Worm (Caenorhabditis elegans): ENCODE data around the gene ugt-39.

ce11 chrV:7193562-7193961 lies 36.6 kb downstream of the ugt-39 start, which contains the start of gene F09G2.8:
- no peak for TF ChIP-seq flt-1 (GFP tag; IDR thresholded peaks at IDR 0.05)
- no peak for TF ChIP-seq ztf-29 (GFP tag; IDR thresholded peaks at IDR 0.05)
- no peak for TF ChIP-seq ztf-23 (GFP tag; IDR thresholded peaks at IDR 0.05)
- no peak for TF ChIP-seq ref-1 (GFP tag; conservative IDR thresholded peaks at IDR 0.05)
- TF ChIP-seq cog-1 (tag; optimal IDR thresholded peaks at IDR 0.05), result no peak
- TF ChIP-seq med-1 (GFP tag; optimal IDR thresholded peaks at IDR 0.05; ENCODE audit: insufficient read depth), result no peak
- TF ChIP-seq T22C8.4 (GFP tag; IDR thresholded peaks at IDR 0.05), result no peak
